Worm (Caenorhabditis elegans) whole organism, L1 larva: Measurements from ENCODE around the gene fbxa-208.

Experiments
- ceh-8 ChIP-seq: fragments of 200-800 bp; sonication (Bioruptor generic); optimal IDR thresholded peaks from 2 replicates; lab custom pipeline; 2018; ENCODE audit warnings: mild to moderate bottlenecking, missing genetic modification characterization, moderate library complexity, missing compliant biosample characterization
- elt-3 ChIP-seq, 6 experiments: fragments of 150-350 bp in 1 of 6; sonication (generic microtip); optimal IDR thresholded peaks; 2 replicates each; lab custom pipeline; 2017 to 2018; ENCODE audit warnings: missing biosample characterization in 6 of 6, missing genetic modification characterization in 6 of 6, inconsistent platforms in 1 of 6
- fos-1 ChIP-seq: fragments of 150-350 bp; optimal IDR thresholded peaks from 2 replicates; lab custom pipeline; 2014; ENCODE audit warnings: missing biosample characterization, missing genetic modification characterization
- lin-15B ChIP-seq: fragments of 150-350 bp; sonication (generic microtip); optimal IDR thresholded peaks from 3 replicates; lab custom pipeline; 2014; ENCODE audit warnings: missing biosample characterization, missing genetic modification characterization
- lin-35 ChIP-seq, 2 experiments: fragments of 150-350 bp; optimal IDR thresholded peaks; 2 replicates each; lab custom pipeline; 2014; ENCODE audit warnings: missing biosample characterization in 2 of 2, missing genetic modification characterization in 2 of 2, missing genetic modification reagents in 2 of 2
- lir-3 ChIP-seq: sonication (generic microtip); optimal IDR thresholded peaks from 2 replicates; lab custom pipeline; 2016; ENCODE audit warnings: mild to moderate bottlenecking, missing genetic modification characterization, moderate library complexity, missing compliant biosample characterization; ENCODE audit not compliant: poor library complexity
- nhr-71 ChIP-seq: sonication (generic microtip); optimal IDR thresholded peaks from 2 replicates; lab custom pipeline; 2016; ENCODE audit warnings: mild to moderate bottlenecking, missing genetic modification characterization, moderate library complexity, missing compliant biosample characterization
- nhr-76 ChIP-seq: sonication (generic microtip); optimal IDR thresholded peaks from 2 replicates; lab custom pipeline; 2017; ENCODE audit warnings: missing biosample characterization, missing genetic modification characterization
- ztf-11 ChIP-seq, 2 experiments: sonication (generic microtip); optimal IDR thresholded peaks; 2 replicates each; lab custom pipeline; 2016 to 2017; ENCODE audit warnings: missing genetic modification characterization in 2 of 2, missing biosample characterization in 1 of 2, missing compliant biosample characterization in 1 of 2
- ztf-4 ChIP-seq: fragments of 150-350 bp; optimal IDR thresholded peaks from 2 replicates; lab custom pipeline; 2014; ENCODE audit warnings: missing biosample characterization, missing genetic modification characterization

ce11 chrIII:1293135-1293534 is 36.5 kb downstream of the fbxa-208 start, which contains the start of gene fbxa-36:
- TF ChIP-seq ceh-8 (GFP tag; lab: Kevin White, UChicago), result no peak
- TF ChIP-seq nhr-71, result no peak
- no peak for TF ChIP-seq ztf-11 (tag; optimal IDR thresholded peaks at IDR 0.05; lab: Kevin White, UChicago)
- no peak for TF ChIP-seq lir-3
- TF ChIP-seq elt-3 (tag; optimal IDR thresholded peaks at IDR 0.05; lab: Kevin White, UChicago), result no peak
- no peak for TF ChIP-seq ztf-4
- TF ChIP-seq lin-15B, result no peak
- TF ChIP-seq fos-1, result no peak
- TF ChIP-seq lin-35 (GFP tag; optimal IDR thresholded peaks at IDR 0.05; lab: Kevin White, UChicago), result no peak
- no peak for TF ChIP-seq nhr-76 (tag; lab: Kevin White, UChicago)
